Fruit fly (Drosophila melanogaster) whole organism, embryonic: ENCODE data around the gene CG32829.
A peak's percentile ranks its signal among the peaks of the same experiment; 100 is the strongest.

Experiments used
- Antp ChIP-seq: fragments of 200-800 bp; sonication (Bioruptor generic); optimal IDR thresholded peaks from 3 replicates; lab custom pipeline; 2016; ENCODE audit warnings: missing biosample characterization, missing genetic modification characterization
- Awh ChIP-seq: fragments of 200-800 bp; sonication (Bioruptor generic); IDR thresholded peaks from 2 replicates; pipeline ENCODE4, ENCODE4 v1.3.6; 2022; ENCODE audit warnings: missing biosample characterization, missing genetic modification characterization
- CG10654 ChIP-seq: fragments of 200-800 bp; sonication (Bioruptor generic); optimal IDR thresholded peaks from 2 replicates; lab custom pipeline; 2016; ENCODE audit warnings: missing biosample characterization, missing genetic modification characterization
- CG12104 ChIP-seq: fragments of 200-800 bp; sonication (Bioruptor generic); optimal IDR thresholded peaks from 3 replicates; lab custom pipeline; 2016; ENCODE audit warnings: missing biosample characterization, missing genetic modification characterization
- CG13894 ChIP-seq: fragments of 200-800 bp; sonication (Bioruptor generic); optimal IDR thresholded peaks from 3 replicates; lab custom pipeline; 2018; ENCODE audit warnings: missing biosample characterization, mild to moderate bottlenecking, missing genetic modification characterization, moderate library complexity
- CG14050 ChIP-seq: fragments of 200-800 bp; sonication (Bioruptor generic); IDR thresholded peaks from 3 replicates; pipeline ENCODE4 v1.3.6; 2022; ENCODE audit warnings: missing biosample characterization, missing genetic modification characterization
- CG17829 ChIP-seq: fragments of 200-800 bp; optimal IDR thresholded peaks from 2 replicates; lab custom pipeline; 2019; ENCODE audit warnings: missing biosample characterization, mild to moderate bottlenecking, missing genetic modification characterization, moderate library complexity
- CG18599 ChIP-seq: fragments of 200-800 bp; sonication (Bioruptor generic); optimal IDR thresholded peaks from 3 replicates; lab custom pipeline; 2017; ENCODE audit warnings: missing biosample characterization, missing genetic modification characterization, mild to moderate bottlenecking, moderate library complexity, missing genetic modification reagents
- CG2199 ChIP-seq: fragments of 200-800 bp; sonication (Bioruptor generic); IDR thresholded peaks from 3 replicates; pipeline ENCODE4 v1.3.6; 2022; ENCODE audit warnings: missing biosample characterization, missing genetic modification characterization
- CG3163 ChIP-seq: fragments of 200-800 bp; sonication (Bioruptor generic); optimal IDR thresholded peaks from 3 replicates; lab custom pipeline; 2016; ENCODE audit warnings: missing biosample characterization, missing genetic modification characterization
- CG3847 ChIP-seq: fragments of 200-800 bp; sonication (Bioruptor generic); IDR thresholded peaks from 2 replicates; pipeline ENCODE4 v1.3.6; 2022; ENCODE audit warnings: missing biosample characterization, missing genetic modification characterization
- CG4282 ChIP-seq: fragments of 200-800 bp; sonication (Bioruptor generic); optimal IDR thresholded peaks from 2 replicates; lab custom pipeline; 2016; ENCODE audit warnings: missing biosample characterization, missing genetic modification characterization
- CG4854 ChIP-seq: fragments of 200-800 bp; sonication (Bioruptor generic); optimal IDR thresholded peaks from 2 replicates; lab custom pipeline; 2016; ENCODE audit warnings: missing biosample characterization, missing genetic modification characterization, inconsistent platforms
- CG6654 ChIP-seq: fragments of 200-800 bp; sonication (Bioruptor generic); optimal IDR thresholded peaks from 2 replicates; lab custom pipeline; 2017; ENCODE audit warnings: missing biosample characterization, mild to moderate bottlenecking, missing genetic modification characterization
- CG9437 ChIP-seq: fragments of 200-800 bp; sonication (Bioruptor generic); optimal IDR thresholded peaks from 2 replicates; lab custom pipeline; 2018; ENCODE audit warnings: missing biosample characterization, mild to moderate bottlenecking, missing genetic modification characterization
- CG9727 ChIP-seq: fragments of 200-800 bp; sonication (Bioruptor generic); optimal IDR thresholded peaks from 3 replicates; lab custom pipeline; 2017; ENCODE audit warnings: missing biosample characterization, mild to moderate bottlenecking, missing genetic modification characterization
- CG9817 ChIP-seq: fragments of 200-800 bp; sonication (Bioruptor generic); optimal IDR thresholded peaks from 2 replicates; lab custom pipeline; 2018; ENCODE audit warnings: missing biosample characterization, mild to moderate bottlenecking, missing genetic modification characterization, moderate library complexity
- CG9932 ChIP-seq: fragments of 200-800 bp; sonication (Bioruptor generic); IDR thresholded peaks from 2 replicates; pipeline ENCODE4 v1.3.6; 2022; ENCODE audit warnings: missing biosample characterization, missing genetic modification characterization
- CoRest ChIP-seq: fragments of 200-800 bp; sonication (Bioruptor generic); optimal IDR thresholded peaks from 3 replicates; lab custom pipeline; 2018; ENCODE audit warnings: missing biosample characterization, mild to moderate bottlenecking, missing genetic modification characterization, moderate library complexity
- Dfd ChIP-seq, 2 experiments: fragments of >200 bp; optimal IDR thresholded peaks; 2 replicates each; lab custom pipeline; 2017; ENCODE audit warnings: missing biosample characterization in 2 of 2, missing genetic modification characterization in 2 of 2
- Fer1 ChIP-seq: fragments of 200-800 bp; sonication (Bioruptor generic); optimal IDR thresholded peaks from 2 replicates; lab custom pipeline; 2017; ENCODE audit warnings: missing biosample characterization, mild to moderate bottlenecking, missing genetic modification characterization
- Gsc ChIP-seq: fragments of 200-800 bp; sonication (Bioruptor generic); IDR thresholded peaks from 2 replicates; pipeline ENCODE4 v1.3.6; 2022; ENCODE audit warnings: missing biosample characterization, missing genetic modification characterization
- HLH3B ChIP-seq: fragments of 200-800 bp; sonication (Bioruptor generic); IDR thresholded peaks from 2 replicates; pipeline ENCODE4 v1.3.6; 2022; ENCODE audit warnings: missing biosample characterization, missing genetic modification characterization
- Mrtf ChIP-seq: fragments of 200-800 bp; sonication (Bioruptor generic); IDR thresholded peaks from 3 replicates; pipeline ENCODE4 v1.3.6; 2022; ENCODE audit warnings: missing biosample characterization, missing genetic modification characterization
- Poxn ChIP-seq: fragments of 200-800 bp; sonication (Bioruptor generic); IDR thresholded peaks from 2 replicates; pipeline ENCODE4 v1.3.6; 2022; ENCODE audit warnings: missing biosample characterization, missing genetic modification characterization
- Ptx1 ChIP-seq: fragments of 200-800 bp; sonication (Bioruptor generic); IDR thresholded peaks from 2 replicates; pipeline ENCODE4 v1.3.6; 2022; ENCODE audit warnings: missing biosample characterization, missing genetic modification characterization
- Rx ChIP-seq: fragments of 200-800 bp; sonication (Bioruptor generic); IDR thresholded peaks from 2 replicates; pipeline ENCODE4 v1.3.6; 2022; ENCODE audit warnings: missing biosample characterization, missing genetic modification characterization
- Sox102F ChIP-seq: fragments of 200-800 bp; sonication (Bioruptor generic); optimal IDR thresholded peaks from 2 replicates; lab custom pipeline; 2018; ENCODE audit warnings: missing biosample characterization, mild to moderate bottlenecking, missing genetic modification characterization, moderate library complexity
- Sry-δ ChIP-seq: fragments of 200-800 bp; sonication (Bioruptor generic); optimal IDR thresholded peaks from 2 replicates; lab custom pipeline; 2016; ENCODE audit warnings: missing biosample characterization, missing genetic modification characterization
- Taf1 ChIP-seq: fragments of 200-800 bp; sonication (Bioruptor generic); IDR thresholded peaks from 2 replicates; pipeline ENCODE4 v1.3.6; 2022; ENCODE audit warnings: missing biosample characterization, missing genetic modification characterization
- Trl ChIP-seq, 3 experiments: fragments of >200 bp in 2 of 3; fragments of 200-800 bp in 1 of 3; sonication (Bioruptor generic) in 1 of 3; optimal IDR thresholded peaks; 2 replicates in 1 of 3; 3 replicates in 2 of 3; lab custom pipeline; 2016 to 2017; ENCODE audit warnings: missing biosample characterization in 1 of 3, missing genetic modification characterization in 1 of 3
- Xbp1 ChIP-seq: fragments of 200-800 bp; sonication (Bioruptor generic); optimal IDR thresholded peaks from 3 replicates; lab custom pipeline; 2016; ENCODE audit warnings: missing biosample characterization, mild to moderate bottlenecking, missing genetic modification characterization
- amos ChIP-seq: fragments of 200-800 bp; sonication (Bioruptor generic); IDR thresholded peaks from 2 replicates; pipeline ENCODE4 v1.3.6; 2022; ENCODE audit warnings: missing biosample characterization, missing genetic modification characterization; ENCODE audit not compliant: partially characterized antibody
- az2 ChIP-seq: fragments of 200-800 bp; sonication (Bioruptor generic); optimal IDR thresholded peaks from 3 replicates; lab custom pipeline; 2016; ENCODE audit warnings: missing biosample characterization, missing genetic modification characterization
- danr ChIP-seq: fragments of 200-800 bp; sonication (Bioruptor generic); IDR thresholded peaks from 2 replicates; pipeline ENCODE4 v1.3.6; 2022; ENCODE audit warnings: missing biosample characterization, missing genetic modification characterization
- disco-r ChIP-seq: fragments of 200-800 bp; sonication (Bioruptor generic); optimal IDR thresholded peaks from 2 replicates; lab custom pipeline; 2016; ENCODE audit warnings: missing biosample characterization, missing genetic modification characterization
- dpn ChIP-seq, 2 experiments: fragments of 200-800 bp; sonication (Bioruptor generic); optimal IDR thresholded peaks; 3 replicates each; lab custom pipeline; 2016; ENCODE audit warnings: missing biosample characterization in 2 of 2, missing genetic modification characterization in 2 of 2
- ewg ChIP-seq: fragments of 200-800 bp; sonication (Bioruptor generic); optimal IDR thresholded peaks from 3 replicates; lab custom pipeline; 2017; ENCODE audit warnings: mild to moderate bottlenecking, missing biosample characterization, missing genetic modification reagents, missing genetic modification characterization
- gce ChIP-seq: fragments of 200-800 bp; sonication (Bioruptor generic); IDR thresholded peaks from 3 replicates; pipeline ENCODE4 v1.3.6; 2022; ENCODE audit warnings: missing biosample characterization, missing genetic modification characterization
- gfzf ChIP-seq: fragments of 200-800 bp; sonication (Bioruptor generic); optimal IDR thresholded peaks from 2 replicates; lab custom pipeline; 2016; ENCODE audit warnings: missing biosample characterization, mild to moderate bottlenecking, missing genetic modification characterization, moderate library complexity
- h ChIP-seq: fragments of >200 bp; optimal IDR thresholded peaks from 2 replicates; lab custom pipeline; 2017
- kni ChIP-seq: fragments of 200-800 bp; sonication (Bioruptor generic); optimal IDR thresholded peaks from 3 replicates; lab custom pipeline; 2017; ENCODE audit warnings: mild to moderate bottlenecking, missing biosample characterization, missing genetic modification reagents, missing genetic modification characterization
- lab ChIP-seq: fragments of 200-800 bp; sonication (Bioruptor generic); optimal IDR thresholded peaks from 3 replicates; lab custom pipeline; 2017; ENCODE audit warnings: missing biosample characterization, missing genetic modification characterization, mild to moderate bottlenecking, moderate library complexity, missing genetic modification reagents
- mam ChIP-seq: fragments of 200-800 bp; sonication (Bioruptor generic); optimal IDR thresholded peaks from 3 replicates; lab custom pipeline; 2016; ENCODE audit warnings: missing biosample characterization, missing genetic modification characterization
- p53 ChIP-seq: fragments of 200-800 bp; sonication (Bioruptor generic); optimal IDR thresholded peaks from 2 replicates; lab custom pipeline; 2016; ENCODE audit warnings: missing biosample characterization, missing genetic modification characterization
- run ChIP-seq: fragments of 200-800 bp; sonication (Bioruptor generic); optimal IDR thresholded peaks from 3 replicates; lab custom pipeline; 2018; ENCODE audit warnings: missing biosample characterization, mild to moderate bottlenecking, missing genetic modification characterization
- seq ChIP-seq: fragments of 200-800 bp; sonication (Bioruptor generic); IDR thresholded peaks from 2 replicates; pipeline ENCODE4 v1.3.6; 2022; ENCODE audit warnings: missing biosample characterization, missing genetic modification characterization
- slbo ChIP-seq: fragments of 200-800 bp; sonication (Bioruptor generic); IDR thresholded peaks from 2 replicates; pipeline ENCODE4 v1.3.6; 2022; ENCODE audit warnings: missing biosample characterization, missing genetic modification characterization
- toy ChIP-seq: fragments of 200-800 bp; sonication (Bioruptor generic); IDR thresholded peaks from 2 replicates; pipeline ENCODE4 v1.3.6; 2022; ENCODE audit warnings: missing biosample characterization, missing genetic modification characterization
- trem ChIP-seq: fragments of 200-800 bp; optimal IDR thresholded peaks from 3 replicates; lab custom pipeline; 2019; ENCODE audit warnings: missing biosample characterization, mild to moderate bottlenecking, missing genetic modification characterization, moderate library complexity
- tup ChIP-seq: fragments of 200-800 bp; sonication (Bioruptor generic); optimal IDR thresholded peaks from 2 replicates; lab custom pipeline; 2016; ENCODE audit warnings: missing biosample characterization, mild to moderate bottlenecking, missing genetic modification characterization, moderate library complexity
- vnd ChIP-seq: fragments of 200-800 bp; sonication (Bioruptor generic); IDR thresholded peaks from 3 replicates; pipeline ENCODE4 v1.3.6; 2022; ENCODE audit warnings: missing biosample characterization, missing genetic modification characterization; ENCODE audit not compliant: partially characterized antibody

Gene CG32829

dm6 chr2L:6907761-6908160, 8.5 kb downstream of the CG32829 start, which contains the start of the genes Polr1F and Rat1 (continued):
- TF ChIP-seq danr (GFP tag; lab: Robert Waterston, UW) (no peak), Sox102F (GFP tag; lab: Kevin White, UChicago) (no peak), Ptx1 (GFP tag; lab: Robert Waterston, UW) (no peak), Poxn (GFP tag; lab: Robert Waterston, UW) (no peak), HLH3B (GFP tag; lab: Robert Waterston, UW) (no peak), Gsc (GFP tag; lab: Robert Waterston, UW) (no peak), Xbp1 (GFP tag; lab: Kevin White, UChicago) (peak; percentile 50), slbo (GFP tag; lab: Robert Waterston, UW) (peak; percentile 35; the same call in 1 of the 2 replicates), CG13894 (tag; lab: Kevin White, UChicago) (no peak), Dfd (GFP tag; optimal IDR thresholded peaks at IDR 0.05; lab: Kevin White, UChicago) (no peak), CG9817 (tag; lab: Kevin White, UChicago) (no peak), CG9727 (GFP tag; lab: Kevin White, UChicago) (peak; percentile 19), seq (GFP tag; lab: Robert Waterston, UW) (no peak), mam (GFP tag; lab: Kevin White, UChicago) (peak; percentile 39), CG18599 (GFP tag; lab: Kevin White, UChicago) (no peak), amos (GFP tag; lab: Robert Waterston, UW) (no peak), gfzf (GFP tag; lab: Kevin White, UChicago) (peak; percentile 70), Mrtf (GFP tag; lab: Robert Waterston, UW) (no peak), h (lab: Kevin White, UChicago) (no peak), CG17829 (tag; lab: Kevin White, UChicago) (peak; percentile 63), Trl (optimal IDR thresholded peaks at IDR 0.05; lab: Kevin White, UChicago) (no peak), Trl (GFP tag; optimal IDR thresholded peaks at IDR 0.05; lab: Kevin White, UChicago) (peak; percentile 30), CG12104 (GFP tag; lab: Kevin White, UChicago) (no peak), lab (no peak), ewg (GFP tag; lab: Kevin White, UChicago) (peak; percentile 17), CG14050 (GFP tag; lab: Robert Waterston, UW) (no peak), Fer1 (peak; percentile 29), CoRest (peak; percentile 32), p53 (GFP tag; lab: Kevin White, UChicago) (no peak), CG10654 (GFP tag; lab: Kevin White, UChicago) (peak; percentile 29), CG2199 (GFP tag; lab: Robert Waterston, UW) (no peak), kni (GFP tag; lab: Kevin White, UChicago) (no peak), run (tag; lab: Kevin White, UChicago) (peak; percentile 7), vnd (no peak), Taf1 (GFP tag; lab: Robert Waterston, UW) (no peak), CG3163 (GFP tag; lab: Kevin White, UChicago) (no peak), gce (GFP tag; lab: Robert Waterston, UW) (no peak), Rx (no peak), Antp (GFP tag; lab: Kevin White, UChicago) (peak; percentile 27), dpn (GFP tag; optimal IDR thresholded peaks at IDR 0.05; lab: Kevin White, UChicago) (no peak), CG9437 (GFP tag; lab: Kevin White, UChicago) (no peak), CG4282 (GFP tag; lab: Kevin White, UChicago) (no peak), CG3847 (GFP tag; lab: Robert Waterston, UW) (peak; percentile 18; the same call in 1 of the 2 replicates), disco-r (GFP tag; lab: Kevin White, UChicago) (no peak), Sry-δ (GFP tag; lab: Kevin White, UChicago) (peak; percentile 30), CG4854 (GFP tag; lab: Kevin White, UChicago) (no peak), trem (peak; percentile 79), Awh (GFP tag; lab: Robert Waterston, UW) (no peak), tup (GFP tag; lab: Kevin White, UChicago) (no peak), CG9932 (GFP tag; lab: Robert Waterston, UW) (no peak; the same call in 1 of the 2 replicates), toy (no peak), CG6654 (GFP tag; lab: Kevin White, UChicago) (no peak), az2 (peak; percentile 21)
